Worm (Caenorhabditis elegans) whole organism, L4/young adult: ENCODE measurements around the gene sup-26.

Experiments
- W03F9.2 ChIP-seq: fragments of 150-350 bp; optimal IDR thresholded peaks from 2 replicates; lab custom pipeline; 2014; ENCODE audit warnings: missing biosample characterization, missing genetic modification characterization
- dao-5 ChIP-seq: sonication (generic microtip); optimal IDR thresholded peaks from 2 replicates; lab custom pipeline; 2016; ENCODE audit warnings: missing genotype, missing genetic modification characterization, moderate library complexity, missing compliant biosample characterization
- him-1 ChIP-seq: sonication (generic microtip); optimal IDR thresholded peaks from 2 replicates; lab custom pipeline; 2016; ENCODE audit warnings: missing genotype, missing genetic modification reagents, missing genetic modification characterization, missing compliant biosample characterization

DNA sequence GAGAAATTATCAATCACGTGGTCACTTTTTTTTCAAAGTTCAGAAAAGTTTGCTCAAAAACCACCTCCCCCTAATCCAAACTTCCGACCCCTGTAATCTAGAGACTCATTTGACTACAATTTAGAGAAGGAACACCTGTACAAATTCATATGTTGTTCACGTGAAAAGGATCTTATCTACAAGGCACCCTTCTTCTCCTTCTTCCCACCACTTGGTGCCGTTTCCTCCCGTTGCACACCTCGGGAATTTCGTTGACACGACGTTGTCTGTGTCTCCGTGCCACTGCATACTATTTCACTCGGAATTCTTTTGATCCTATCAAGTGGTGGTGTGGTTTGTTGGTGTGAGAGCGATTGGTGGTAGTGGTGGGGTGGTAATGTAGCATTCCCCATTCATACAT, 5.5 kb downstream of the sup-26 start:
- TF ChIP-seq him-1 (tag; lab: Kevin White, UChicago) (no peak), dao-5 (tag; lab: Kevin White, UChicago) (no peak), W03F9.2 (tag; lab: Kevin White, UChicago) (no peak)
